Worm (Caenorhabditis elegans): ENCODE data around the gene mex-1.

The mex-1 gene

ce11 chrII:11967507-11968127 lies 820 bp upstream of the mex-1 start, which contains the start of gene W03C9.5:
Gene W03C9.5 (minus strand): TSS chrII:11967544.
- TF ChIP-seq lim-7 (GFP tag; IDR thresholded peaks at IDR 0.05) (peak; percentile 70; the same call in 1 of the 2 replicates), unc-130 (GFP tag; optimal IDR thresholded peaks at IDR 0.05) (peak; percentile 89), hmg-1.1 (GFP tag; IDR thresholded peaks at IDR 0.05) (peak; percentile 89), zfp-2 (tag; optimal IDR thresholded peaks at IDR 0.05) (peak; percentile 82), php-3 (GFP tag; IDR thresholded peaks at IDR 0.05) (0 out of 2 replicates have a peak, but pooled peaks have one; percentile 15), nhr-10 (tag; optimal IDR thresholded peaks at IDR 0.05) (peak; percentile 64), unc-39 (tag; optimal IDR thresholded peaks at IDR 0.05) (no peak), ztf-7 (tag; optimal IDR thresholded peaks at IDR 0.05) (no peak), ctbp-1 (GFP tag; IDR thresholded peaks at IDR 0.05) (peak; percentile 49; the same call in 1 of the 2 replicates), D1046.2 (GFP tag; IDR thresholded peaks at IDR 0.05) (peak; percentile 83; the same call in 1 of the 2 replicates), mes-2 (tag; optimal IDR thresholded peaks at IDR 0.05; ENCODE audit: poor library complexity, severe bottlenecking) (peak; percentile 97), dmd-8 (GFP tag; IDR thresholded peaks at IDR 0.05) (no peak), ceh-62 (tag; optimal IDR thresholded peaks at IDR 0.05) (no peak), snpc-1.2 (GFP tag; IDR thresholded peaks at IDR 0.05) (no peak), nhr-28 (tag; optimal IDR thresholded peaks at IDR 0.05) (peak; percentile 91), dmd-6 (GFP tag; IDR thresholded peaks at IDR 0.05) (peak; percentile 94), daf-19 (GFP tag; conservative IDR thresholded peaks at IDR 0.05) (no peak), tra-1 (GFP tag; IDR thresholded peaks at IDR 0.05) (peak; percentile 75; the same call in 1 of the 2 replicates), tag-97 (GFP tag; IDR thresholded peaks at IDR 0.05) (no peak), unc-62 (GFP tag; optimal IDR thresholded peaks at IDR 0.05 in 1 of 2) (peak in 1 of 2 experiments; percentile 78), unc-62 (tag; optimal IDR thresholded peaks at IDR 0.05) (no peak), ama-1 (optimal IDR thresholded peaks at IDR 0.05) (peak; percentile 75), skn-1 (tag; optimal IDR thresholded peaks at IDR 0.05) (peak; percentile 39), mdl-1 (tag; optimal IDR thresholded peaks at IDR 0.05) (peak; percentile 80 to 98), daf-12 (tag; optimal IDR thresholded peaks at IDR 0.05) (no peak), ces-1 (GFP tag; optimal IDR thresholded peaks at IDR 0.05) (peak; percentile 35), nhr-111 (GFP tag; optimal IDR thresholded peaks at IDR 0.05) (no peak), aly-2 (tag; optimal IDR thresholded peaks at IDR 0.05) (no peak), ZK546.5 (tag; optimal IDR thresholded peaks at IDR 0.05) (peak; percentile 7 to 70), cey-2 (tag; optimal IDR thresholded peaks at IDR 0.05; ENCODE audit: borderline replicate concordance, insufficient read depth) (peak; percentile 13), nhr-48 (tag; optimal IDR thresholded peaks at IDR 0.05) (peak; percentile 61), ceh-82 (tag; optimal IDR thresholded peaks at IDR 0.05) (no peak), lsy-2 (tag; optimal IDR thresholded peaks at IDR 0.05) (peak; percentile 84 to 94), spr-3 (GFP tag; optimal IDR thresholded peaks at IDR 0.05) (peak; percentile 34), hlh-11 (tag; optimal IDR thresholded peaks at IDR 0.05) (peak; percentile 100), Y105C5A.15 (GFP tag; IDR thresholded peaks at IDR 0.05) (no peak), mxl-3 (GFP tag; optimal IDR thresholded peaks at IDR 0.05) (peak; percentile 95), nhr-11 (tag; optimal IDR thresholded peaks at IDR 0.05) (peak; percentile 96), nhr-6 (tag; optimal IDR thresholded peaks at IDR 0.05) (peak; percentile 95), T20F7.1 (GFP tag; optimal IDR thresholded peaks at IDR 0.05) (peak; percentile 91), Y5F2A.4 (GFP tag; optimal IDR thresholded peaks at IDR 0.05) (no peak), nhr-237 (tag; optimal IDR thresholded peaks at IDR 0.05) (no peak), nhr-41 (GFP tag; IDR thresholded peaks at IDR 0.05) (peak; percentile 56; the same call in 1 of the 2 replicates), nhr-102 (tag; optimal IDR thresholded peaks at IDR 0.05) (peak; percentile 65), ceh-28 (tag; optimal IDR thresholded peaks at IDR 0.05) (no peak), snpc-4 (tag; optimal IDR thresholded peaks at IDR 0.05) (no peak), Y75B8A.6 (GFP tag; IDR thresholded peaks at IDR 0.05) (peak; percentile 85; the same call in 1 of the 2 replicates), ceh-44 (GFP tag; IDR thresholded peaks at IDR 0.05) (peak; percentile 84), lir-3 (tag; optimal IDR thresholded peaks at IDR 0.05) (peak; percentile 46), lin-39 (tag; optimal IDR thresholded peaks at IDR 0.05) (no peak), egl-43 (GFP tag; IDR thresholded peaks at IDR 0.05) (peak; percentile 79)

All from whole organism, L4 larva.